Worm (Caenorhabditis elegans): ENCODE results near the gene Y39G8B.1.

The Y39G8B.1 gene

DNA sequence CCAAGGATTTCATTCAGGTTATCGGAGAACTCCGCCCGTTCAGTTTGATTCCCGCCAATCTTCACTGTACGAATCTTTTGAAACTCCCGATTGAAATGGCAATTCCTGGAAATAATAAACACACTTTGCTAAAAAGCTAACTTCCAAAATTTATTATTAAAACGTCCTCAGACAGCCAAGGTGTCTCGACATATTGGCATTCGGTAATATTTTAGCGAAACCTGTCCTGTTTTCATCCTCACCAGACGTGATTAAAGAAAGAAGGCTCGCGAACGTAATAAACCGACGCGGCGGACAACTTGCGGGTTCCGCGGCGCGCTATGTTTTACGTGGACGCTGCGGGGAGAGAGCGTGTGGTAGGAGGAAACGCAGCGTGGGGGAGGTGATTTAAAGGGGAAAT, 44.6 kb upstream of the Y39G8B.1 start (continued):
- TF ChIP-seq mxl-3 (GFP tag; optimal IDR thresholded peaks at IDR 0.05) (peak; percentile 66), nhr-76 (tag; optimal IDR thresholded peaks at IDR 0.05) (no peak), unc-130 (GFP tag; optimal IDR thresholded peaks at IDR 0.05) (peak; percentile 71), pha-4 (GFP tag; IDR thresholded peaks at IDR 0.05) (peak; percentile 66), pha-4 (tag; optimal IDR thresholded peaks at IDR 0.05) (no peak), lin-1 (GFP tag; IDR thresholded peaks at IDR 0.05) (peak; percentile 53; the same call in 1 of the 2 replicates), ceh-32 (tag; optimal IDR thresholded peaks at IDR 0.05; ENCODE audit: poor library complexity) (no peak), nhr-11 (tag; optimal IDR thresholded peaks at IDR 0.05) (peak; percentile 15), nhr-77 (tag; optimal IDR thresholded peaks at IDR 0.05) (peak; percentile 70), nhr-42 (GFP tag; IDR thresholded peaks at IDR 0.05) (peak; percentile 89; the same call in 1 of the 2 replicates), rbr-2 (tag; optimal IDR thresholded peaks at IDR 0.05) (peak; percentile 66), F49E8.2 (tag; optimal IDR thresholded peaks at IDR 0.05; ENCODE audit: borderline replicate concordance) (peak; percentile 94), hlh-11 (tag; optimal IDR thresholded peaks at IDR 0.05) (peak; percentile 84), spr-3 (GFP tag; optimal IDR thresholded peaks at IDR 0.05) (peak; percentile 77), Y5F2A.4 (GFP tag; optimal IDR thresholded peaks at IDR 0.05) (peak; percentile 44), zag-1 (tag; optimal IDR thresholded peaks at IDR 0.05) (no peak), unc-62 (GFP tag; optimal IDR thresholded peaks at IDR 0.05 in 1 of 2) (no peak), unc-62 (tag; optimal IDR thresholded peaks at IDR 0.05) (no peak), ZK337.2 (GFP tag; IDR thresholded peaks at IDR 0.05) (no peak), Y75B8A.6 (GFP tag; IDR thresholded peaks at IDR 0.05) (no peak), skn-1 (tag; optimal IDR thresholded peaks at IDR 0.05) (no peak), ceh-62 (tag; optimal IDR thresholded peaks at IDR 0.05) (no peak), fkh-10 (GFP tag; optimal IDR thresholded peaks at IDR 0.05) (no peak), F26F4.8 (GFP tag; conservative IDR thresholded peaks at IDR 0.05) (no peak), ceh-28 (tag; optimal IDR thresholded peaks at IDR 0.05) (no peak), hmg-1.1 (GFP tag; IDR thresholded peaks at IDR 0.05) (peak; percentile 81), nhr-10 (tag; optimal IDR thresholded peaks at IDR 0.05) (no peak), egl-43 (GFP tag; IDR thresholded peaks at IDR 0.05) (peak; percentile 81; the same call in 1 of the 2 replicates), Y105C5A.15 (GFP tag; IDR thresholded peaks at IDR 0.05) (no peak), lim-7 (GFP tag; IDR thresholded peaks at IDR 0.05) (0 out of 2 replicates have a peak, but pooled peaks have one; percentile 28), tag-97 (GFP tag; IDR thresholded peaks at IDR 0.05) (no peak), cey-2 (tag; optimal IDR thresholded peaks at IDR 0.05; ENCODE audit: borderline replicate concordance, insufficient read depth) (no peak), ama-1 (optimal IDR thresholded peaks at IDR 0.05) (peak; percentile 99), pqm-1 (tag; optimal IDR thresholded peaks at IDR 0.05) (peak; percentile 40), set-16 (GFP tag; IDR thresholded peaks at IDR 0.05) (peak; percentile 53), dmd-9 (GFP tag; IDR thresholded peaks at IDR 0.05) (no peak), ZK546.5 (tag; optimal IDR thresholded peaks at IDR 0.05) (no peak), snpc-1.2 (GFP tag; IDR thresholded peaks at IDR 0.05) (peak; percentile 69), nhr-6 (tag; optimal IDR thresholded peaks at IDR 0.05) (peak; percentile 37), hlh-30 (tag; optimal IDR thresholded peaks at IDR 0.05; ENCODE audit: insufficient read depth) (peak; percentile 81), zip-2 (tag; optimal IDR thresholded peaks at IDR 0.05) (peak; percentile 56), nhr-237 (tag; optimal IDR thresholded peaks at IDR 0.05) (no peak), mxl-2 (GFP tag; conservative IDR thresholded peaks at IDR 0.05) (no peak), zfp-2 (tag; optimal IDR thresholded peaks at IDR 0.05) (no peak), F37D6.2 (tag; optimal IDR thresholded peaks at IDR 0.05) (peak; percentile 7), T26A8.4 (GFP tag; IDR thresholded peaks at IDR 0.05) (peak; percentile 87), daf-8 (GFP tag; IDR thresholded peaks at IDR 0.05) (no peak), madf-5 (GFP tag; IDR thresholded peaks at IDR 0.05) (no peak), ctbp-1 (GFP tag; IDR thresholded peaks at IDR 0.05) (peak; percentile 71), hif-1 (tag; optimal IDR thresholded peaks at IDR 0.05) (peak; percentile 20 to 51), nhr-48 (tag; optimal IDR thresholded peaks at IDR 0.05) (peak; percentile 74), egl-27 (tag; optimal IDR thresholded peaks at IDR 0.05) (no peak), daf-12 (tag; optimal IDR thresholded peaks at IDR 0.05) (no peak)

Measured in whole organism, L4 larva.